Fruit fly (Drosophila melanogaster): ENCODE measurements around the gene COX7A.

COX7A gene

dm6 chr3R:8355579-8355978 lies 14.7 kb upstream of the COX7A start (continued):
- TF ChIP-seq BEAF-32 (GFP tag; optimal IDR thresholded peaks at IDR 0.05) (no peak), CG5953 (GFP tag; IDR thresholded peaks at IDR 0.05) (peak; percentile 90), cato (GFP tag; optimal IDR thresholded peaks at IDR 0.05; ENCODE audit: borderline replicate concordance) (peak; percentile 83), CG8924 (tag; optimal IDR thresholded peaks at IDR 0.05) (peak; percentile 91), Dref (GFP tag; IDR thresholded peaks at IDR 0.05) (0 out of 2 replicates have a peak, but pooled peaks have one; percentile 33), Ada2b (GFP tag; IDR thresholded peaks at IDR 0.05) (peak; percentile 95), usp (GFP tag; optimal IDR thresholded peaks at IDR 0.05) (no peak), oc (tag; optimal IDR thresholded peaks at IDR 0.05) (peak; percentile 93), h (optimal IDR thresholded peaks at IDR 0.05) (no peak), sens (GFP tag) (peak; percentile 99), CG2116 (GFP tag; optimal IDR thresholded peaks at IDR 0.05) (peak; percentile 53), Rx (GFP tag; IDR thresholded peaks at IDR 0.05) (peak; percentile 87), cas (GFP tag; IDR thresholded peaks at IDR 0.05) (peak; percentile 90), grau (tag; optimal IDR thresholded peaks at IDR 0.05) (peak; percentile 97), scrt (GFP tag; optimal IDR thresholded peaks at IDR 0.05) (peak; percentile 94), CG34224 (GFP tag; IDR thresholded peaks at IDR 0.05; ENCODE audit: partially characterized antibody) (no peak), CG30431 (GFP tag; optimal IDR thresholded peaks at IDR 0.05) (peak; percentile 85), nmo (GFP tag; optimal IDR thresholded peaks at IDR 0.05) (peak; percentile 89), CG11247 (GFP tag; IDR thresholded peaks at IDR 0.05) (peak; percentile 94), pnt (GFP tag; optimal IDR thresholded peaks at IDR 0.05) (peak; percentile 95), CG9609 (GFP tag; optimal IDR thresholded peaks at IDR 0.05) (peak; percentile 96), ham (GFP tag; IDR thresholded peaks at IDR 0.05) (peak; percentile 85; the same call in 1 of the 2 replicates), btn (GFP tag; optimal IDR thresholded peaks at IDR 0.05) (peak; percentile 74), CG3847 (GFP tag; IDR thresholded peaks at IDR 0.05) (peak; percentile 96), CG13894 (tag; optimal IDR thresholded peaks at IDR 0.05) (peak; percentile 94), E2f2 (GFP tag; IDR thresholded peaks at IDR 0.05) (peak; percentile 76), C15 (GFP tag; IDR thresholded peaks at IDR 0.05) (peak; percentile 92), sug (tag; optimal IDR thresholded peaks at IDR 0.05) (peak; percentile 79), CG12659 (GFP tag; optimal IDR thresholded peaks at IDR 0.05) (peak; percentile 96), CG11093 (GFP tag; IDR thresholded peaks at IDR 0.05) (peak; percentile 89), gcm2 (GFP tag; optimal IDR thresholded peaks at IDR 0.05) (peak; percentile 92), Ets97D (GFP tag; optimal IDR thresholded peaks at IDR 0.05) (peak; percentile 82), CG10209 (GFP tag; optimal IDR thresholded peaks at IDR 0.05) (peak; percentile 94), gem (tag; optimal IDR thresholded peaks at IDR 0.05) (peak; percentile 97), Lpt (GFP tag; optimal IDR thresholded peaks at IDR 0.05) (no peak), nau (GFP tag; optimal IDR thresholded peaks at IDR 0.05) (peak; percentile 88), CG15479 (GFP tag; optimal IDR thresholded peaks at IDR 0.05) (no peak), CG17568 (GFP tag; optimal IDR thresholded peaks at IDR 0.05) (peak; percentile 94), Xbp1 (GFP tag; optimal IDR thresholded peaks at IDR 0.05) (peak; percentile 97), Mes4 (GFP tag; optimal IDR thresholded peaks at IDR 0.05) (peak; percentile 89), Trl (optimal IDR thresholded peaks at IDR 0.05) (no peak), Trl (GFP tag; optimal IDR thresholded peaks at IDR 0.05) (peak; percentile 97), jigr1 (GFP tag; IDR thresholded peaks at IDR 0.05) (peak; percentile 67; the same call in 2 of the 3 replicates), CG8290 (GFP tag; optimal IDR thresholded peaks at IDR 0.05) (peak; percentile 81), CG8290 (tag; optimal IDR thresholded peaks at IDR 0.05) (peak in 1 of 2 experiments; percentile 98), CG6272 (GFP tag; IDR thresholded peaks at IDR 0.05) (peak; percentile 90), Blimp-1 (GFP tag; optimal IDR thresholded peaks at IDR 0.05) (peak; percentile 91), CG3281 (GFP tag; optimal IDR thresholded peaks at IDR 0.05) (peak; percentile 96), ap (GFP tag; IDR thresholded peaks at IDR 0.05) (peak; percentile 87), Hr78 (GFP tag; optimal IDR thresholded peaks at IDR 0.05) (peak in 1 of 2 experiments; percentile 64), CG4617 (GFP tag; optimal IDR thresholded peaks at IDR 0.05; ENCODE audit: borderline replicate concordance) (peak; percentile 79), Ets65A (GFP tag) (peak; percentile 100)
